Fruit fly (Drosophila melanogaster) whole organism, wandering third instar larva: ENCODE measurements around the gene beat-Vb.
A peak's percentile ranks its signal among the peaks of the same experiment; 100 is the strongest.

Experiments
- Abd-B ChIP-seq: fragments of >200 bp; optimal IDR thresholded peaks from 2 replicates; lab custom pipeline; 2017; ENCODE audit warnings: missing biosample characterization, missing genetic modification characterization
- CG32264 ChIP-seq: fragments of 200-800 bp; sonication (Bioruptor generic); optimal IDR thresholded peaks from 2 replicates; lab custom pipeline; 2016; ENCODE audit warnings: missing biosample characterization, missing genetic modification characterization
- CG9705 ChIP-seq: fragments of 200-800 bp; sonication (Bioruptor generic); optimal IDR thresholded peaks from 2 replicates; lab custom pipeline; 2018; ENCODE audit warnings: missing biosample characterization, mild to moderate bottlenecking, missing genetic modification characterization
- CrebA ChIP-seq: fragments of 200-800 bp; sonication (Bioruptor generic); optimal IDR thresholded peaks from 2 replicates; lab custom pipeline; 2016; ENCODE audit warnings: missing biosample characterization, mild to moderate bottlenecking, missing genetic modification characterization, borderline replicate concordance
- Dfd ChIP-seq: fragments of >200 bp; optimal IDR thresholded peaks from 2 replicates; lab custom pipeline; 2017; ENCODE audit warnings: missing biosample characterization, missing genetic modification characterization
- Dif ChIP-seq: fragments of 200-275, 200-300 bp; sonication (Bioruptor generic); optimal IDR thresholded peaks from 2 replicates; lab custom pipeline; 2018; ENCODE audit warnings: missing biosample characterization, missing genetic modification characterization; ENCODE audit not compliant: partially characterized antibody
- GATAd ChIP-seq: sonication (Bioruptor generic); optimal IDR thresholded peaks from 2 replicates; lab custom pipeline; 2016; ENCODE audit warnings: missing biosample characterization, missing genetic modification characterization
- HLH106 ChIP-seq: fragments of 200-800 bp; optimal IDR thresholded peaks from 3 replicates; lab custom pipeline; 2019; ENCODE audit warnings: missing biosample characterization, mild to moderate bottlenecking, missing genetic modification characterization, moderate library complexity
- Hnf4 ChIP-seq: fragments of 200-800 bp; sonication (Bioruptor generic); optimal IDR thresholded peaks from 2 replicates; lab custom pipeline; 2016; ENCODE audit warnings: missing biosample characterization, mild to moderate bottlenecking, missing genetic modification characterization
- Hr78 ChIP-seq: fragments of >200 bp; optimal IDR thresholded peaks from 2 replicates; lab custom pipeline; 2017; ENCODE audit warnings: missing biosample characterization, missing genetic modification characterization
- Hr83 ChIP-seq: fragments of 200-300 bp; sonication (Bioruptor generic); optimal IDR thresholded peaks from 2 replicates; lab custom pipeline; 2016; ENCODE audit warnings: missing biosample characterization, mild to moderate bottlenecking, missing genetic modification characterization, moderate library complexity; ENCODE audit not compliant: poor library complexity, severe bottlenecking
- Jra ChIP-seq: sonication (Bioruptor generic); optimal IDR thresholded peaks from 2 replicates; lab custom pipeline; 2016; ENCODE audit warnings: missing biosample characterization, missing genetic modification characterization
- Mio ChIP-seq: sonication (Bioruptor generic); optimal IDR thresholded peaks from 2 replicates; lab custom pipeline; 2016; ENCODE audit warnings: missing biosample characterization, missing genetic modification characterization
- Myc ChIP-seq: fragments of >200 bp; optimal IDR thresholded peaks from 2 replicates; lab custom pipeline; 2017
- N ChIP-seq: fragments of >200 bp; optimal IDR thresholded peaks from 2 replicates; lab custom pipeline; 2018; ENCODE audit warnings: missing biosample characterization, missing external identifiers, missing genetic modification characterization
- OdsH ChIP-seq: fragments of 200-800 bp; sonication (Bioruptor generic); optimal IDR thresholded peaks from 2 replicates; lab custom pipeline; 2016; ENCODE audit warnings: missing biosample characterization, mild to moderate bottlenecking, missing genetic modification characterization
- Rel ChIP-seq, 2 experiments: fragments of 200-800 bp; sonication (Bioruptor generic) in 1 of 2; optimal IDR thresholded peaks; 2 replicates in 1 of 2; 3 replicates in 1 of 2; lab custom pipeline; 2016 to 2019; ENCODE audit warnings: mild to moderate bottlenecking in 2 of 2, missing biosample characterization in 2 of 2, missing genetic modification characterization in 2 of 2, moderate library complexity in 1 of 2
- Sp1 ChIP-seq: fragments of 200-800 bp; sonication (Bioruptor generic); optimal IDR thresholded peaks from 3 replicates; lab custom pipeline; 2019; ENCODE audit warnings: missing biosample characterization, mild to moderate bottlenecking, missing genetic modification characterization, moderate library complexity
- Vsx2 ChIP-seq: fragments of 200-300, 225-300 bp; sonication (Bioruptor generic); optimal IDR thresholded peaks from 2 replicates; lab custom pipeline; 2018; ENCODE audit warnings: missing biosample characterization, missing genetic modification characterization; ENCODE audit not compliant: partially characterized antibody
- br ChIP-seq: fragments of 200-800 bp; sonication (Bioruptor generic); optimal IDR thresholded peaks from 2 replicates; lab custom pipeline; 2016; ENCODE audit warnings: missing biosample characterization, missing genetic modification characterization
- brk ChIP-seq: fragments of 200-800 bp; sonication (Bioruptor generic); optimal IDR thresholded peaks from 2 replicates; lab custom pipeline; 2016; ENCODE audit warnings: missing biosample characterization, mild to moderate bottlenecking, missing genetic modification characterization
- dl ChIP-seq, 2 experiments: fragments of 175-275, 200-275 bp in 1 of 2; fragments of 200-275 bp in 1 of 2; sonication (Bioruptor generic); optimal IDR thresholded peaks; lab custom pipeline; 2018; ENCODE audit warnings: mild to moderate bottlenecking in 2 of 2, missing biosample characterization in 2 of 2, missing genetic modification characterization in 2 of 2, moderate library complexity in 2 of 2; ENCODE audit not compliant: partially characterized antibody in 2 of 2, insufficient read depth in 1 of 2
- dmrt93B ChIP-seq: fragments of 200-800 bp; sonication (Bioruptor generic); optimal IDR thresholded peaks from 2 replicates; lab custom pipeline; 2018; ENCODE audit warnings: missing biosample characterization, mild to moderate bottlenecking, missing genetic modification characterization
- dsf ChIP-seq: sonication (Bioruptor generic); optimal IDR thresholded peaks from 2 replicates; lab custom pipeline; 2016; ENCODE audit warnings: missing biosample characterization, missing genetic modification characterization, borderline replicate concordance
- ey ChIP-seq: fragments of 200-800 bp; sonication (Bioruptor generic); optimal IDR thresholded peaks from 2 replicates; lab custom pipeline; 2016; ENCODE audit warnings: missing biosample characterization, missing genetic modification characterization
- foxo ChIP-seq, 2 experiments: fragments of 200-800 bp; sonication (Bioruptor generic); optimal IDR thresholded peaks; 2 replicates in 1 of 2; 3 replicates in 1 of 2; lab custom pipeline; 2016 to 2017; ENCODE audit warnings: missing biosample characterization in 2 of 2, missing genetic modification characterization in 2 of 2
- fru ChIP-seq: fragments of 200-800 bp; sonication (Bioruptor generic); optimal IDR thresholded peaks from 3 replicates; lab custom pipeline; 2016; ENCODE audit warnings: missing biosample characterization, mild to moderate bottlenecking, missing genetic modification characterization
- h ChIP-seq: fragments of 200-800 bp; sonication (Bioruptor generic); optimal IDR thresholded peaks from 3 replicates; lab custom pipeline; 2016; ENCODE audit warnings: missing biosample characterization, mild to moderate bottlenecking, missing genetic modification characterization
- jim ChIP-seq: fragments of 175-275, 200-325 bp; sonication (Bioruptor generic); optimal IDR thresholded peaks from 2 replicates; lab custom pipeline; 2016; ENCODE audit warnings: missing biosample characterization, mild to moderate bottlenecking, missing genetic modification characterization
- lola ChIP-seq: fragments of >200 bp; optimal IDR thresholded peaks from 2 replicates; lab custom pipeline; 2017; ENCODE audit warnings: missing biosample characterization, missing genetic modification characterization
- pan ChIP-seq: fragments of >200 bp; optimal IDR thresholded peaks from 2 replicates; lab custom pipeline; 2017
- psq ChIP-seq: fragments of 200-800 bp; sonication (Bioruptor generic); optimal IDR thresholded peaks from 3 replicates; lab custom pipeline; 2017; ENCODE audit warnings: missing biosample characterization, mild to moderate bottlenecking, missing genetic modification characterization, moderate library complexity
- rgr ChIP-seq: fragments of 200-800 bp; sonication (Bioruptor generic); optimal IDR thresholded peaks from 3 replicates; lab custom pipeline; 2016; ENCODE audit warnings: missing biosample characterization, mild to moderate bottlenecking, missing genetic modification characterization
- sage ChIP-seq: fragments of 200-800 bp; sonication (Bioruptor generic); optimal IDR thresholded peaks from 2 replicates; lab custom pipeline; 2016; ENCODE audit warnings: missing biosample characterization, mild to moderate bottlenecking, missing genetic modification characterization
- sv ChIP-seq: fragments of 200-800 bp; sonication (Bioruptor generic); optimal IDR thresholded peaks from 3 replicates; lab custom pipeline; 2016; ENCODE audit warnings: missing biosample characterization, missing genetic modification characterization
- tai ChIP-seq: sonication (Bioruptor generic); optimal IDR thresholded peaks from 2 replicates; lab custom pipeline; 2016; ENCODE audit warnings: missing biosample characterization, missing genetic modification characterization
- usp ChIP-seq: fragments of >200 bp; optimal IDR thresholded peaks from 2 replicates; lab custom pipeline; 2017; ENCODE audit warnings: missing biosample characterization, missing genetic modification characterization
- woc ChIP-seq: sonication (Bioruptor generic); optimal IDR thresholded peaks from 2 replicates; lab custom pipeline; 2016; ENCODE audit warnings: missing biosample characterization, mild to moderate bottlenecking, missing genetic modification characterization

beat-Vb gene

DNA sequence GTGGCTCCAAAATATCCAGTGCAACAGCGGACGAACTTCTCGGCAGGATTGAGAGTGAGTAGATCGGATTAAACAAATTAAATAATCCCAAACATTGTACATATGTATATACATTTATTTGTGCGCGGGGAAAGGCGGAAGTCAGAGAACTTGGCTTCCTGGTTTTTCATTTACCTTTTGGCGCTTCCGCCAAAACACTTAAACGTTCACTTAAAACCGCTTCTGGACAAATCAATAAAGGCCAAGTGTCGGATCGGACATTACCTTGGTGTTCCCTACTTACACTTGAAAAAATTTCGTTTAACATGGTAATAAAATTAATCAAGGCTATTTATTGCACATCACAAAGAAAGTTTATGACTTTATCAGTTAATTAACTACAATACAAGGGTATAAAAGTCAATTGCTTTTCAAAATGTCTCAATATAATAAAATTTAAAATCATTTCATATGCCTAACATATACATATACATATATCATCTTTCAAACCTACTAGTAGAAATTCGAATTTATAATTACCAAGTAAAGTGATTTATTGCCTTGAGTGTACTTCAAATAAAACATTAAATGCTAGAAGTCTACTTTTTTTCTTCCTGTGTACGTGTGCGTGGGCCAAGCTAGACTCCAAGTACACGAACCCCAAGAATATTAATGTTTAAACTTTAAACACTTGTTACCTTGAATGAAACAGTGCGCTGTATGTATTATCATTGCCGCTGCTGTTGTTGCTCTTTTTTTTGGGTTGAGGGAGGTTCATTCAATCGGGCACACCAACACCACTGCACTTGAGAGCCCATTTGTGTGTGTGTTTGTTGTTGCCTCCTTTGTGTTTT, 65.7 kb downstream of the beat-Vb start:
- TF ChIP-seq dmrt93B (GFP tag; lab: Kevin White, UChicago) (peak; percentile 28), brk (peak; percentile 37), tai (no peak), sv (peak; percentile 33), HLH106 (tag; lab: Kevin White, UChicago) (peak; percentile 69), Hr78 (GFP tag; lab: Kevin White, UChicago) (no peak), Vsx2 (GFP tag; lab: Kevin White, UChicago) (no peak), Hnf4 (GFP tag; lab: Kevin White, UChicago) (no peak), CG32264 (GFP tag; lab: Kevin White, UChicago) (peak; percentile 27), Myc (lab: Kevin White, UChicago) (no peak), dsf (GFP tag; lab: Kevin White, UChicago) (no peak), Hr83 (peak; percentile 36), Sp1 (peak; percentile 74), foxo (GFP tag; optimal IDR thresholded peaks at IDR 0.05; lab: Kevin White, UChicago) (peak in 1 of 2 experiments; percentile 72), h (GFP tag; lab: Kevin White, UChicago) (peak; percentile 40), usp (GFP tag; lab: Kevin White, UChicago) (no peak), woc (GFP tag; lab: Kevin White, UChicago) (no peak), br (GFP tag; lab: Kevin White, UChicago) (no peak), GATAd (no peak), sage (GFP tag; lab: Kevin White, UChicago) (no peak), ey (peak; percentile 22), fru (GFP tag; lab: Kevin White, UChicago) (peak; percentile 63), CG9705 (GFP tag; lab: Kevin White, UChicago) (peak; percentile 31), pan (lab: Kevin White, UChicago) (no peak), Jra (GFP tag; lab: Kevin White, UChicago) (no peak), jim (GFP tag; lab: Kevin White, UChicago) (peak; percentile 64), psq (GFP tag; lab: Kevin White, UChicago) (peak; percentile 18), rgr (GFP tag; lab: Kevin White, UChicago) (peak; percentile 46), N (GFP tag; lab: Kevin White, UChicago) (peak; percentile 33), lola (GFP tag; lab: Kevin White, UChicago) (no peak), CrebA (GFP tag; lab: Kevin White, UChicago) (no peak)

DNA sequence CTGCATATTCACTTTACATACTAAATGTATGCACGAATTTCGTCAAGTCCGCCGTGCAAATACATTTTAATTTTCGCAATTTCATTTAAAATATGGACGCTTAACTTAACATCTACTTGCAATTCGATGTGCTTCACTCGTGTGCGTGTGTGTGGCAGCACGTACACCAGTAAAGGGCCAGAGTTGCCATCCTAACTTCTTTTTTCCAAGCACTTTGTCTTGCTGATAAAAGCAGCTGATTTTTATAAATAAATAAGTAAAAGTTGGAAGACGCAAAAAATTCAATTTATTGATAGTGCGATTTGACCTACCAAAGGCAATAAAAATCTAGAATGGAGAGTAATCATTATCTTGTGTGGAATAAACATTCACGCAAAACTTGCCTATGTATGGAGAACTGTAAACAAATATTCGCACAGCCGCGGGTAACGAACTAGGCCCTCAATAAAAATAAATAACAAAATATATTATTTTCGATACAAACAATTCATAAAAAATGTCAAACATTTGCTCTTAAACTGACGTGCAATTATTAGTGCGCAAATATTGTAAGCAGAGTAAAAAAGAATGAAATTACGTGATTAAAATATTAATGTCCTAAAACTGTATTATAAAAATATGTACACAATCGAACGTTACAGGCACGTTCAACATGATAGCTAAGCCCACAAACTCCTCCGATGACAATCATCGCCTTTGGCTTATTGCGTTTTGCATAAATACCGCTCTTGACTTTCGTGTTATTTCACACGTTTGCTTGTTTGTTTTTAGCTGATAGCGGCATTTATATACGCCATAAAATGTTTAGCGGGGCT, 66.5 kb downstream of the beat-Vb start:
- TF ChIP-seq dmrt93B (GFP tag; lab: Kevin White, UChicago) (no peak), jim (GFP tag; lab: Kevin White, UChicago) (no peak), CrebA (GFP tag; lab: Kevin White, UChicago) (no peak), Abd-B (no peak), Vsx2 (GFP tag; lab: Kevin White, UChicago) (no peak), usp (GFP tag; lab: Kevin White, UChicago) (no peak), Rel (GFP tag; optimal IDR thresholded peaks at IDR 0.05; lab: Kevin White, UChicago) (no peak), Rel (tag; optimal IDR thresholded peaks at IDR 0.05; lab: Kevin White, UChicago) (peak; percentile 54), woc (GFP tag; lab: Kevin White, UChicago) (peak; percentile 59), N (GFP tag; lab: Kevin White, UChicago) (no peak), pan (lab: Kevin White, UChicago) (no peak), psq (GFP tag; lab: Kevin White, UChicago) (peak; percentile 60), Jra (GFP tag; lab: Kevin White, UChicago) (no peak), rgr (GFP tag; lab: Kevin White, UChicago) (peak; percentile 67), ey (peak; percentile 43), CG9705 (GFP tag; lab: Kevin White, UChicago) (peak; percentile 33), sage (GFP tag; lab: Kevin White, UChicago) (peak; percentile 43), lola (GFP tag; lab: Kevin White, UChicago) (no peak), Dfd (GFP tag; lab: Kevin White, UChicago) (no peak), Sp1 (peak; percentile 61), Hr83 (peak; percentile 30), sv (peak; percentile 47), foxo (GFP tag; optimal IDR thresholded peaks at IDR 0.05; lab: Kevin White, UChicago) (peak in 1 of 2 experiments; percentile 65), Myc (lab: Kevin White, UChicago) (no peak), Mio (no peak), dsf (GFP tag; lab: Kevin White, UChicago) (no peak), dl (GFP tag; optimal IDR thresholded peaks at IDR 0.05; lab: Kevin White, UChicago; ENCODE audit: insufficient read depth in 1 of 2, partially characterized antibody in 2 of 2) (no peak), Hnf4 (GFP tag; lab: Kevin White, UChicago) (peak; percentile 24), Hr78 (GFP tag; lab: Kevin White, UChicago) (no peak), br (GFP tag; lab: Kevin White, UChicago) (peak; percentile 38), HLH106 (tag; lab: Kevin White, UChicago) (peak; percentile 70), tai (no peak), brk (peak; percentile 45), h (GFP tag; lab: Kevin White, UChicago) (peak; percentile 62), fru (GFP tag; lab: Kevin White, UChicago) (peak; percentile 63), CG32264 (GFP tag; lab: Kevin White, UChicago) (no peak), OdsH (peak; percentile 62), Dif (no peak), GATAd (no peak)
